Worm (Caenorhabditis elegans) whole organism, dauer: ENCODE measurements around the gene nhr-59.
"Not testable (repeated sequence)": the region's sequence is repeated elsewhere in the genome, so short reads cannot be mapped to it uniquely, and the experiment has no call there.

Experiments
- unc-62 ChIP-seq: sonication (generic microtip); optimal IDR thresholded peaks from 2 replicates; lab custom pipeline; 2017; ENCODE audit warnings: missing biosample characterization, missing genetic modification reagents, missing genetic modification characterization

The nhr-59 gene

ce11 chrV:2274253-2274892 lies 3.7 kb downstream of the nhr-59 start, which contains the start of the genes Y5H2A.4 and abu-4:
TSS of gene Y5H2A.4 (minus strand) at chrV:2274353.
TSS of gene abu-4 (plus strand) at chrV:2274842.
- no peak for TF ChIP-seq unc-62

ce11 chrV:2271750-2272149 lies 6.3 kb downstream of the nhr-59 start, which contains the start of gene Y5H2A.1:
TSS of gene Y5H2A.1 (minus strand) at chrV:2271850.
- TF ChIP-seq unc-62, result no peak

- no peak for TF ChIP-seq unc-62
These were observed 11.1 kb downstream of the nhr-59 start, which contains the start of gene nhr-275 for ce11 chrV:2266958-2267357. TSS of gene nhr-275 (minus strand) at chrV:2267058.

ce11 chrV:2264925-2265324 lies 13.1 kb downstream of the nhr-59 start:
- TF ChIP-seq unc-62, result no peak

- no peak for TF ChIP-seq unc-62
These were observed 13.6 kb downstream of the nhr-59 start, which contains the start of gene nhr-183 for ce11 chrV:2264455-2264854. TSS of gene nhr-183 (minus strand) at chrV:2264634.

ce11 chrV:2260660-2261059 lies 17.4 kb downstream of the nhr-59 start, which contains the start of gene F41B5.12:
TSS of gene F41B5.12 (plus strand) at chrV:2260960.
- TF ChIP-seq unc-62, result no peak

ce11 chrV:2259750-2260149 lies 18.3 kb downstream of the nhr-59 start, which contains the start of gene nhr-182:
TSS of gene nhr-182 (minus strand) at chrV:2259927.
- no peak for TF ChIP-seq unc-62

- TF ChIP-seq unc-62, result not testable (repeated sequence)
These were observed 22.9 kb downstream of the nhr-59 start, which contains the start of gene F41B5.1 for ce11 chrV:2255191-2255590. TSS of gene F41B5.1 (plus strand) at chrV:2255533.

ce11 chrV:2254553-2255124 lies 23.4 kb downstream of the nhr-59 start, which contains the start of gene str-253:
TSS of gene str-253 (minus strand) at chrV:2254603.
- no peak for TF ChIP-seq unc-62

ce11 chrV:2251774-2252173 lies 26.3 kb downstream of the nhr-59 start:
- no peak for TF ChIP-seq unc-62

ce11 chrV:2250126-2250590 lies 27.9 kb downstream of the nhr-59 start, which contains the start of gene cyp-33C7:
TSS of gene cyp-33C7 (plus strand) at chrV:2250540.
- TF ChIP-seq unc-62, result no peak

ce11 chrV:2249310-2249709 lies 28.8 kb downstream of the nhr-59 start, which contains the start of gene cyp-33C6:
TSS of gene cyp-33C6 (minus strand) at chrV:2249410.
- no peak for TF ChIP-seq unc-62

- no peak for TF ChIP-seq unc-62
These were observed 33.3 kb downstream of the nhr-59 start, which contains the start of gene cyp-33C5 for ce11 chrV:2244751-2245150. TSS of gene cyp-33C5 (plus strand) at chrV:2245004.

- TF ChIP-seq unc-62, result no peak
These were observed 35.4 kb downstream of the nhr-59 start, which contains the start of gene cyp-33C3 for ce11 chrV:2242630-2243029. TSS of gene cyp-33C3 (plus strand) at chrV:2242778.

ce11 chrV:2238012-2238411 lies 40.1 kb downstream of the nhr-59 start:
- TF ChIP-seq unc-62, result no peak

- TF ChIP-seq unc-62, result no peak
These were observed 42.2 kb downstream of the nhr-59 start, which contains the start of gene cyp-33C4 for ce11 chrV:2235848-2236247. TSS of gene cyp-33C4 (plus strand) at chrV:2236140.

ce11 chrV:2233177-2233576 lies 44.9 kb downstream of the nhr-59 start, which contains the start of gene nhr-96:
TSS of gene nhr-96 (plus strand) at chrV:2233477.
- TF ChIP-seq unc-62, result no peak
